Fruit fly (Drosophila melanogaster): ENCODE measurements around the gene PolZ2.
A peak's percentile ranks its signal among the peaks of the same experiment; 100 is the strongest.

Gene PolZ2

dm6 chr3R:5617923-5618623 lies 29.4 kb downstream of the PolZ2 start:
- no peak for TF ChIP-seq CG18599 (GFP tag; optimal IDR thresholded peaks at IDR 0.05)
- TF ChIP-seq Elba2 (GFP tag; optimal IDR thresholded peaks at IDR 0.05): no peak
- TF ChIP-seq kni (GFP tag; optimal IDR thresholded peaks at IDR 0.05): no peak
- no peak for TF ChIP-seq pan (optimal IDR thresholded peaks at IDR 0.05)
- TF ChIP-seq pan (GFP tag; optimal IDR thresholded peaks at IDR 0.05 in 1 of 2, IDR thresholded peaks at IDR 0.05 in 1 of 2): peak in 1 of 2 experiments; percentile 14
- no peak for TF ChIP-seq Usf (GFP tag; optimal IDR thresholded peaks at IDR 0.05)
- TF ChIP-seq Fer3 (tag; optimal IDR thresholded peaks at IDR 0.05): no peak
- no peak for TF ChIP-seq gro (GFP tag; optimal IDR thresholded peaks at IDR 0.05)
- no peak for TF ChIP-seq E2f1 (GFP tag; IDR thresholded peaks at IDR 0.05)
- TF ChIP-seq ERR (GFP tag; optimal IDR thresholded peaks at IDR 0.05): no peak
- TF ChIP-seq prd (optimal IDR thresholded peaks at IDR 0.05): no peak
- peak; percentile 23; the same call in 1 of the 3 replicates for TF ChIP-seq prd (GFP tag; IDR thresholded peaks at IDR 0.05)
- TF ChIP-seq grau (tag; optimal IDR thresholded peaks at IDR 0.05): peak; percentile 47
- TF ChIP-seq repo (GFP tag; optimal IDR thresholded peaks at IDR 0.05): no peak
- no peak for TF ChIP-seq inv (GFP tag; IDR thresholded peaks at IDR 0.05; ENCODE audit: partially characterized antibody)
- TF ChIP-seq C15 (GFP tag; IDR thresholded peaks at IDR 0.05): no peak
- no peak for TF ChIP-seq kay (GFP tag; optimal IDR thresholded peaks at IDR 0.05)
- no peak for TF ChIP-seq CG11093 (GFP tag; IDR thresholded peaks at IDR 0.05)
- TF ChIP-seq Ets65A (GFP tag): peak; percentile 50
- no peak for TF ChIP-seq CG1529 (GFP tag; optimal IDR thresholded peaks at IDR 0.05)
- 0 out of 2 replicates have a peak, but pooled peaks have one; percentile 34 for TF ChIP-seq ara (GFP tag; IDR thresholded peaks at IDR 0.05)
- no peak for TF ChIP-seq CG13296 (GFP tag; optimal IDR thresholded peaks at IDR 0.05)
- no peak for TF ChIP-seq gsb (GFP tag; IDR thresholded peaks at IDR 0.05)
- TF ChIP-seq CG6683 (GFP tag; optimal IDR thresholded peaks at IDR 0.05): no peak
- TF ChIP-seq CG9727 (GFP tag; optimal IDR thresholded peaks at IDR 0.05): no peak
- 0 out of 3 replicates have a peak, but pooled peaks have one; percentile 8 for TF ChIP-seq CG6175 (GFP tag; IDR thresholded peaks at IDR 0.05)
- no peak for TF ChIP-seq chm (GFP tag; IDR thresholded peaks at IDR 0.05)
- TF ChIP-seq CG2678 (tag; optimal IDR thresholded peaks at IDR 0.05): no peak
- no peak for TF ChIP-seq Awh (GFP tag; IDR thresholded peaks at IDR 0.05)
- TF ChIP-seq Hr39 (optimal IDR thresholded peaks at IDR 0.05): no peak
- no peak for TF ChIP-seq CG1233 (GFP tag; optimal IDR thresholded peaks at IDR 0.05)
- TF ChIP-seq CG10274 (GFP tag; optimal IDR thresholded peaks at IDR 0.05): no peak
- TF ChIP-seq crp (GFP tag; optimal IDR thresholded peaks at IDR 0.05): no peak
- no peak for TF ChIP-seq al (GFP tag; IDR thresholded peaks at IDR 0.05)
- TF ChIP-seq Bteb2 (GFP tag; optimal IDR thresholded peaks at IDR 0.05): no peak
- no peak for TF ChIP-seq CG17361 (GFP tag; IDR thresholded peaks at IDR 0.05)
- no peak for TF ChIP-seq ewg (GFP tag; optimal IDR thresholded peaks at IDR 0.05)
- TF ChIP-seq CG10267 (tag; optimal IDR thresholded peaks at IDR 0.05): no peak
- peak; percentile 68 for TF ChIP-seq sens (GFP tag)
- no peak for TF ChIP-seq CG11247 (GFP tag; IDR thresholded peaks at IDR 0.05)
- 0 out of 3 replicates have a peak, but pooled peaks have one; percentile 30 for TF ChIP-seq row (GFP tag; IDR thresholded peaks at IDR 0.05)
- TF ChIP-seq wdn (GFP tag; IDR thresholded peaks at IDR 0.05): no peak
- TF ChIP-seq CG7271 (tag; optimal IDR thresholded peaks at IDR 0.05): no peak
- peak; percentile 67 for TF ChIP-seq Drgx (GFP tag; IDR thresholded peaks at IDR 0.05)
- TF ChIP-seq CG11085 (GFP tag; IDR thresholded peaks at IDR 0.05): no peak
- TF ChIP-seq ATbp (GFP tag; optimal IDR thresholded peaks at IDR 0.05): no peak

All from whole organism, embryonic.